Fruit fly (Drosophila melanogaster): Measurements from ENCODE around the gene CG4766.

CG4766 gene

dm6 chrX:6000747-6001426 lies at the start of gene CG4766 (continued):
- peak; percentile 84 for TF ChIP-seq vvl (GFP tag; IDR thresholded peaks at IDR 0.05)
- peak in 1 of 2 experiments; percentile 93 for TF ChIP-seq eve (GFP tag; optimal IDR thresholded peaks at IDR 0.05)
- 0 out of 2 replicates have a peak, but pooled peaks have one; percentile 54 for TF ChIP-seq CG8765 (GFP tag; IDR thresholded peaks at IDR 0.05)
- TF ChIP-seq CG3847 (GFP tag; IDR thresholded peaks at IDR 0.05): peak; percentile 79
- TF ChIP-seq Dfd (GFP tag; optimal IDR thresholded peaks at IDR 0.05): no peak
- TF ChIP-seq peb (GFP tag; IDR thresholded peaks at IDR 0.05): peak; percentile 73
- peak; percentile 41 for TF ChIP-seq CG15479 (GFP tag; optimal IDR thresholded peaks at IDR 0.05)
- TF ChIP-seq unpg (GFP tag; optimal IDR thresholded peaks at IDR 0.05): peak; percentile 82
- peak; percentile 84 for TF ChIP-seq lab (GFP tag; optimal IDR thresholded peaks at IDR 0.05)
- TF ChIP-seq tin (GFP tag; optimal IDR thresholded peaks at IDR 0.05): peak; percentile 88
- TF ChIP-seq Hr51 (GFP tag; optimal IDR thresholded peaks at IDR 0.05): peak; percentile 68 to 83
- TF ChIP-seq pros (GFP tag; optimal IDR thresholded peaks at IDR 0.05): peak; percentile 30
- peak; percentile 58 for TF ChIP-seq gcm2 (GFP tag; optimal IDR thresholded peaks at IDR 0.05)
- TF ChIP-seq CG34422 (GFP tag; IDR thresholded peaks at IDR 0.05): peak; percentile 72; the same call in 2 of the 3 replicates
- peak; percentile 59 for TF ChIP-seq p53 (GFP tag; optimal IDR thresholded peaks at IDR 0.05)
- TF ChIP-seq ems (GFP tag; optimal IDR thresholded peaks at IDR 0.05): peak; percentile 74
- peak; percentile 44; the same call in 1 of the 2 replicates for TF ChIP-seq CG32532 (GFP tag; IDR thresholded peaks at IDR 0.05)
- peak; percentile 58 for TF ChIP-seq zfh2 (GFP tag; optimal IDR thresholded peaks at IDR 0.05)
- peak; percentile 56 for TF ChIP-seq CG14441 (GFP tag; IDR thresholded peaks at IDR 0.05)
- peak; percentile 33 for TF ChIP-seq CG1647 (GFP tag; optimal IDR thresholded peaks at IDR 0.05)
- TF ChIP-seq MTF-1 (GFP tag; optimal IDR thresholded peaks at IDR 0.05; ENCODE audit: borderline replicate concordance): peak; percentile 35
- peak; percentile 73 for TF ChIP-seq oc (tag; optimal IDR thresholded peaks at IDR 0.05)
- peak; percentile 93 for TF ChIP-seq cg (GFP tag; optimal IDR thresholded peaks at IDR 0.05)
- TF ChIP-seq CG13424 (tag; optimal IDR thresholded peaks at IDR 0.05): peak; percentile 88
- TF ChIP-seq CG6272 (GFP tag; IDR thresholded peaks at IDR 0.05): peak; percentile 50
- TF ChIP-seq CG9609 (GFP tag; optimal IDR thresholded peaks at IDR 0.05): peak; percentile 76
- TF ChIP-seq sob (GFP tag; IDR thresholded peaks at IDR 0.05): peak; percentile 62
- TF ChIP-seq wdn (GFP tag; IDR thresholded peaks at IDR 0.05): peak; percentile 44; the same call in 1 of the 2 replicates
- TF ChIP-seq CG10979 (tag; optimal IDR thresholded peaks at IDR 0.05): peak; percentile 94
- peak; percentile 55 for TF ChIP-seq slp2 (GFP tag; optimal IDR thresholded peaks at IDR 0.05)
- TF ChIP-seq CG9437 (GFP tag; optimal IDR thresholded peaks at IDR 0.05): peak; percentile 72
- peak; percentile 67 for TF ChIP-seq eyg (GFP tag; optimal IDR thresholded peaks at IDR 0.05)
- TF ChIP-seq CG17328 (GFP tag; IDR thresholded peaks at IDR 0.05): peak; percentile 85
- TF ChIP-seq tx (GFP tag; optimal IDR thresholded peaks at IDR 0.05): peak; percentile 78
- no peak for TF ChIP-seq CG2129 (GFP tag; IDR thresholded peaks at IDR 0.05; ENCODE audit: partially characterized antibody)
- TF ChIP-seq CG9215 (GFP tag; IDR thresholded peaks at IDR 0.05): peak; percentile 70
- TF ChIP-seq unc-4 (GFP tag; IDR thresholded peaks at IDR 0.05; ENCODE audit: partially characterized antibody): no peak
- peak; percentile 83 for TF ChIP-seq CG17359 (tag; optimal IDR thresholded peaks at IDR 0.05)
- peak; percentile 96 for TF ChIP-seq HLHmδ (GFP tag; optimal IDR thresholded peaks at IDR 0.05)
- peak; percentile 90 for TF ChIP-seq CG4424 (GFP tag; optimal IDR thresholded peaks at IDR 0.05)
- TF ChIP-seq br (optimal IDR thresholded peaks at IDR 0.05): no peak
- no peak for TF ChIP-seq Optix (GFP tag; IDR thresholded peaks at IDR 0.05)
- TF ChIP-seq phol (tag; optimal IDR thresholded peaks at IDR 0.05): peak; percentile 90
- TF ChIP-seq Abd-B (GFP tag; optimal IDR thresholded peaks at IDR 0.05): peak; percentile 59
- peak; percentile 70 for TF ChIP-seq Asciz (GFP tag; optimal IDR thresholded peaks at IDR 0.05)
- TF ChIP-seq dmrt11E (tag; optimal IDR thresholded peaks at IDR 0.05): peak; percentile 93
- no peak for TF ChIP-seq inv (GFP tag; IDR thresholded peaks at IDR 0.05; ENCODE audit: partially characterized antibody)
- peak; percentile 55 for TF ChIP-seq CG9932 (GFP tag; IDR thresholded peaks at IDR 0.05)
- peak; percentile 85 for TF ChIP-seq gcm (GFP tag; optimal IDR thresholded peaks at IDR 0.05)

Data from whole organism, embryonic.